Fruit fly (Drosophila melanogaster) whole organism, embryonic: Measurements from ENCODE around the gene Taf6.

Source experiments
- ATbp ChIP-seq: fragments of 200-800 bp; sonication (Bioruptor generic); optimal IDR thresholded peaks from 2 replicates; lab custom pipeline; 2017; ENCODE audit warnings: missing biosample characterization, mild to moderate bottlenecking, missing genetic modification characterization, missing genetic modification reagents
- B-H1 ChIP-seq: fragments of 200-800 bp; sonication (Bioruptor generic); IDR thresholded peaks from 3 replicates; pipeline ENCODE4 v1.3.6; 2022; ENCODE audit warnings: missing biosample characterization, missing genetic modification characterization
- BEAF-32 ChIP-seq: fragments of 200-800 bp; sonication (Bioruptor generic); optimal IDR thresholded peaks from 3 replicates; lab custom pipeline; 2017; ENCODE audit warnings: missing biosample characterization, missing genetic modification characterization, mild to moderate bottlenecking, moderate library complexity, missing genetic modification reagents
- CG10267 ChIP-seq: fragments of 200-800 bp; sonication (Bioruptor generic); optimal IDR thresholded peaks from 2 replicates; lab custom pipeline; 2018; ENCODE audit warnings: missing biosample characterization, mild to moderate bottlenecking, missing genetic modification characterization, moderate library complexity
- CG10321 ChIP-seq: fragments of 200-800 bp; sonication (Bioruptor generic); IDR thresholded peaks from 2 replicates; pipeline ENCODE4 v1.3.6; 2022; ENCODE audit warnings: missing biosample characterization, missing genetic modification characterization
- CG11456 ChIP-seq: fragments of 200-800 bp; sonication (Bioruptor generic); IDR thresholded peaks from 3 replicates; pipeline ENCODE4 v1.3.6; 2022; ENCODE audit warnings: missing biosample characterization, missing genetic modification characterization
- CG11723 ChIP-seq: fragments of 200-800 bp; sonication (Bioruptor generic); optimal IDR thresholded peaks from 2 replicates; lab custom pipeline; 2017; ENCODE audit warnings: missing biosample characterization, mild to moderate bottlenecking, missing genetic modification characterization
- CG13424 ChIP-seq: fragments of 200-800 bp; sonication (Bioruptor generic); optimal IDR thresholded peaks from 2 replicates; lab custom pipeline; 2019; ENCODE audit warnings: missing biosample characterization, mild to moderate bottlenecking, missing genetic modification characterization, moderate library complexity
- CG17612 ChIP-seq: fragments of 200-800 bp; sonication (Bioruptor generic); IDR thresholded peaks from 2 replicates; pipeline ENCODE4 v1.3.6; 2022; ENCODE audit warnings: missing biosample characterization, missing genetic modification characterization
- CG2875 ChIP-seq: fragments of 200-800 bp; sonication (Bioruptor generic); optimal IDR thresholded peaks from 2 replicates; lab custom pipeline; 2017; ENCODE audit warnings: missing biosample characterization, mild to moderate bottlenecking, missing genetic modification characterization, missing genetic modification reagents
- CG30403 ChIP-seq: fragments of 200-800 bp; sonication (Bioruptor generic); optimal IDR thresholded peaks from 3 replicates; lab custom pipeline; 2016; ENCODE audit warnings: missing biosample characterization, missing genetic modification characterization
- CG3995 ChIP-seq: fragments of 200-800 bp; sonication (Bioruptor generic); optimal IDR thresholded peaks from 3 replicates; lab custom pipeline; 2016; ENCODE audit warnings: missing biosample characterization, missing genetic modification characterization
- CG6272 ChIP-seq: fragments of 200-800 bp; sonication (Bioruptor generic); IDR thresholded peaks from 2 replicates; pipeline ENCODE4 v1.3.6; 2022; ENCODE audit warnings: missing biosample characterization, missing genetic modification characterization
- CG6683 ChIP-seq: fragments of 200-800 bp; sonication (Bioruptor generic); optimal IDR thresholded peaks from 2 replicates; lab custom pipeline; 2017; ENCODE audit warnings: missing biosample characterization, mild to moderate bottlenecking, missing genetic modification characterization, missing genetic modification reagents
- CG6854 ChIP-seq: fragments of 200-800 bp; sonication (Bioruptor generic); optimal IDR thresholded peaks from 3 replicates; lab custom pipeline; 2017; ENCODE audit warnings: missing biosample characterization, mild to moderate bottlenecking, missing genetic modification characterization
- CG7839 ChIP-seq: fragments of 200-800 bp; sonication (Bioruptor generic); optimal IDR thresholded peaks from 3 replicates; lab custom pipeline; 2018; ENCODE audit warnings: missing biosample characterization, mild to moderate bottlenecking, missing genetic modification characterization, moderate library complexity
- CG8765 ChIP-seq: fragments of 200-800 bp; sonication (Bioruptor generic); IDR thresholded peaks from 2 replicates; pipeline ENCODE4 v1.3.6; 2022; ENCODE audit warnings: missing biosample characterization, missing genetic modification characterization
- CG9817 ChIP-seq: fragments of 200-800 bp; sonication (Bioruptor generic); optimal IDR thresholded peaks from 2 replicates; lab custom pipeline; 2018; ENCODE audit warnings: missing biosample characterization, mild to moderate bottlenecking, missing genetic modification characterization, moderate library complexity
- CrebB ChIP-seq: fragments of 200-800 bp; sonication (Bioruptor generic); optimal IDR thresholded peaks from 3 replicates; lab custom pipeline; 2018; ENCODE audit warnings: missing biosample characterization, mild to moderate bottlenecking, missing genetic modification characterization
- D19A ChIP-seq: fragments of 200-800 bp; optimal IDR thresholded peaks from 3 replicates; lab custom pipeline; 2019; ENCODE audit warnings: missing biosample characterization, mild to moderate bottlenecking, missing genetic modification characterization, moderate library complexity
- D19B ChIP-seq: fragments of 200-800 bp; sonication (Bioruptor generic); optimal IDR thresholded peaks from 2 replicates; lab custom pipeline; 2017; ENCODE audit warnings: missing biosample characterization, mild to moderate bottlenecking, missing genetic modification characterization
- Dad ChIP-seq: fragments of 200-800 bp; sonication (Bioruptor generic); optimal IDR thresholded peaks from 3 replicates; lab custom pipeline; 2016; ENCODE audit warnings: missing biosample characterization, missing genetic modification characterization
- Doc3 ChIP-seq: fragments of 200-800 bp; sonication (Bioruptor generic); IDR thresholded peaks from 3 replicates; pipeline ENCODE4 v1.3.6; 2022; ENCODE audit warnings: missing biosample characterization, missing genetic modification characterization; ENCODE audit not compliant: partially characterized antibody
- GATAe ChIP-seq: fragments of 200-800 bp; sonication (Bioruptor generic); conservative IDR thresholded peaks from 2 replicates; pipeline ENCODE4 v1.3.6; 2022; ENCODE audit warnings: missing biosample characterization, missing genetic modification characterization
- HLHmδ ChIP-seq: fragments of 200-800 bp; sonication (Bioruptor generic); optimal IDR thresholded peaks from 2 replicates; lab custom pipeline; 2018; ENCODE audit warnings: missing biosample characterization, mild to moderate bottlenecking, missing genetic modification characterization, moderate library complexity
- Hsf ChIP-seq: fragments of 200-800 bp; sonication (Bioruptor generic); optimal IDR thresholded peaks from 3 replicates; lab custom pipeline; 2016; ENCODE audit warnings: missing biosample characterization, missing genetic modification characterization
- Jarid2 ChIP-seq: fragments of 200-800 bp; sonication (Bioruptor generic); optimal IDR thresholded peaks from 3 replicates; lab custom pipeline; 2017; ENCODE audit warnings: mild to moderate bottlenecking, missing biosample characterization, missing genetic modification reagents, missing genetic modification characterization
- MTF-1 ChIP-seq: fragments of 200-800 bp; sonication (Bioruptor generic); optimal IDR thresholded peaks from 2 replicates; lab custom pipeline; 2018; ENCODE audit warnings: missing biosample characterization, mild to moderate bottlenecking, missing genetic modification characterization, borderline replicate concordance
- Max ChIP-seq: fragments of 200-800 bp; sonication (Bioruptor generic); optimal IDR thresholded peaks from 2 replicates; lab custom pipeline; 2016; ENCODE audit warnings: missing biosample characterization, mild to moderate bottlenecking, missing genetic modification characterization
- Nf-YC ChIP-seq: fragments of 200-800 bp; optimal IDR thresholded peaks from 3 replicates; lab custom pipeline; 2019; ENCODE audit warnings: missing biosample characterization, mild to moderate bottlenecking, missing genetic modification characterization, moderate library complexity
- Ravus ChIP-seq: fragments of 200-800 bp; sonication (Bioruptor generic); IDR thresholded peaks from 2 replicates; pipeline ENCODE4 v1.3.6; 2022; ENCODE audit warnings: missing biosample characterization, missing genetic modification characterization
- Scr ChIP-seq: fragments of 200-800 bp; sonication (Bioruptor generic); IDR thresholded peaks from 2 replicates; pipeline ENCODE4 v1.3.6; 2022; ENCODE audit warnings: missing biosample characterization, missing genetic modification characterization; ENCODE audit not compliant: partially characterized antibody
- Xbp1 ChIP-seq: fragments of 200-800 bp; sonication (Bioruptor generic); optimal IDR thresholded peaks from 3 replicates; lab custom pipeline; 2016; ENCODE audit warnings: missing biosample characterization, mild to moderate bottlenecking, missing genetic modification characterization
- al ChIP-seq: fragments of 200-800 bp; sonication (Bioruptor generic); IDR thresholded peaks from 2 replicates; pipeline ENCODE4 v1.3.6; 2022; ENCODE audit warnings: missing biosample characterization, missing genetic modification characterization
- ap ChIP-seq: fragments of 200-800 bp; sonication (Bioruptor generic); IDR thresholded peaks from 2 replicates; pipeline ENCODE4 v1.3.6; 2022; ENCODE audit warnings: missing biosample characterization, missing genetic modification characterization
- bsh ChIP-seq, 2 experiments: fragments of 200-800 bp; sonication (Bioruptor generic); optimal IDR thresholded peaks; 2 replicates each; lab custom pipeline; 2017 to 2018; ENCODE audit warnings: mild to moderate bottlenecking in 2 of 2, missing biosample characterization in 2 of 2, missing genetic modification characterization in 2 of 2, moderate library complexity in 1 of 2
- caup ChIP-seq: fragments of 200-800 bp; sonication (Bioruptor generic); optimal IDR thresholded peaks from 3 replicates; lab custom pipeline; 2017; ENCODE audit warnings: missing biosample characterization, mild to moderate bottlenecking, missing genetic modification characterization, moderate library complexity; ENCODE audit not compliant: severe bottlenecking
- crp ChIP-seq, 2 experiments: fragments of 200-800 bp; sonication (Bioruptor generic); optimal IDR thresholded peaks; 2 replicates in 1 of 2; 3 replicates in 1 of 2; lab custom pipeline; 2017; ENCODE audit warnings: missing biosample characterization in 2 of 2, missing genetic modification characterization in 2 of 2, mild to moderate bottlenecking in 1 of 2, moderate library complexity in 1 of 2
- cwo ChIP-seq: fragments of 200-800 bp; sonication (Bioruptor generic); optimal IDR thresholded peaks from 3 replicates; lab custom pipeline; 2017; ENCODE audit warnings: missing biosample characterization, missing genetic modification characterization, mild to moderate bottlenecking, moderate library complexity, missing genetic modification reagents
- disco-r ChIP-seq: fragments of 200-800 bp; sonication (Bioruptor generic); optimal IDR thresholded peaks from 2 replicates; lab custom pipeline; 2016; ENCODE audit warnings: missing biosample characterization, missing genetic modification characterization
- jing ChIP-seq: fragments of 200-800 bp; sonication (Bioruptor generic); optimal IDR thresholded peaks from 2 replicates; lab custom pipeline; 2018; ENCODE audit warnings: missing biosample characterization, mild to moderate bottlenecking, missing genetic modification characterization
- nom ChIP-seq: fragments of 200-800 bp; sonication (Bioruptor generic); optimal IDR thresholded peaks from 2 replicates; lab custom pipeline; 2017; ENCODE audit warnings: missing biosample characterization, missing genetic modification characterization, mild to moderate bottlenecking, moderate library complexity, missing genetic modification reagents
- pnt ChIP-seq: fragments of 200-800 bp; sonication (Bioruptor generic); optimal IDR thresholded peaks from 3 replicates; lab custom pipeline; 2016; ENCODE audit warnings: missing biosample characterization, missing genetic modification characterization
- pros ChIP-seq: fragments of 200-800 bp; sonication (Bioruptor generic); optimal IDR thresholded peaks from 3 replicates; lab custom pipeline; 2019; ENCODE audit warnings: missing biosample characterization, mild to moderate bottlenecking, missing genetic modification characterization, moderate library complexity
- shn ChIP-seq: fragments of 200-800 bp; sonication (Bioruptor generic); optimal IDR thresholded peaks from 3 replicates; lab custom pipeline; 2016; ENCODE audit warnings: missing biosample characterization, missing genetic modification characterization
- slbo ChIP-seq: fragments of 200-800 bp; sonication (Bioruptor generic); IDR thresholded peaks from 2 replicates; pipeline ENCODE4 v1.3.6; 2022; ENCODE audit warnings: missing biosample characterization, missing genetic modification characterization
- so ChIP-seq: fragments of 200-800 bp; sonication (Bioruptor generic); IDR thresholded peaks from 3 replicates; pipeline ENCODE4 v1.3.6; 2022; ENCODE audit warnings: missing biosample characterization, missing genetic modification characterization
- tin ChIP-seq: fragments of 200-800 bp; sonication (Bioruptor generic); optimal IDR thresholded peaks from 3 replicates; lab custom pipeline; 2016; ENCODE audit warnings: missing biosample characterization, missing genetic modification characterization
- tx ChIP-seq: fragments of 200-800 bp; sonication (Bioruptor generic); optimal IDR thresholded peaks from 2 replicates; lab custom pipeline; 2016; ENCODE audit warnings: missing biosample characterization, missing genetic modification characterization

Taf6 gene

DNA sequence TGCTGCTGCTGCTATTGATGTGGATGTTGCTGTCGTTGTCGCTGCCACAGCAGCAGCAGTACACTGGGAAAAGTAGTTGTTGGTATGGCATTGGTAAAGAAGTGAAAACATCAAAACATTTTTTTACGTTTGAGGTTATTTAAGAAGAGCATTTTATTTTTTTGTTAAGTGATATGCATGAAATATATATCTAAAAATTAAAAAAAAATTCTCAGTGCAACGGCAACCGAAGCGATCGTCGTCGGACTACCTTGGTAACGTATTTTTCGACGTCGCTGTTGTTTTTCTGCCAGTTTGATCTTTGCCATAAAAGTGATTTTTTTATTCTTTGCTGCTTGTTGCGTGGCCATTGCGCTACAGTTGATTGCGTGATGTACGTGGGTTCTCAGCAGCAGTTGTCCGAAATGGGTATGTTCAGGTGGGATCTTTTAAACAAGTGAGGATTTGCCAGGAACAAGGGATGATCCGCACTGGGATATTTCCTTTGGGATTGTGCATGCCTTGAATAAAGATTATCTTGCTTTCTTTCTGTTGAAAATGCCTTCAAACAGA is 38.1 kb upstream of the Taf6 start (continued):
- TF ChIP-seq CG6272 (peak; percentile 84), tx (peak; percentile 90), bsh (GFP tag; optimal IDR thresholded peaks at IDR 0.05; lab: Kevin White, UChicago) (peak; percentile 95 to 98), tin (GFP tag; lab: Kevin White, UChicago) (peak; percentile 97), CG30403 (GFP tag; lab: Kevin White, UChicago) (peak; percentile 97), BEAF-32 (GFP tag; lab: Kevin White, UChicago) (peak; percentile 10), D19A (peak; percentile 91), CG10267 (tag; lab: Kevin White, UChicago) (peak; percentile 92), caup (GFP tag; lab: Kevin White, UChicago) (peak; percentile 94), CG3995 (peak; percentile 69), CG10321 (GFP tag; lab: Robert Waterston, UW) (peak; percentile 67; the same call in 1 of the 2 replicates), CG6854 (GFP tag; lab: Kevin White, UChicago) (peak; percentile 84), cwo (GFP tag; lab: Kevin White, UChicago) (peak; percentile 83), GATAe (peak; percentile 76), ap (GFP tag; lab: Robert Waterston, UW) (peak; percentile 91), Hsf (GFP tag; lab: Kevin White, UChicago) (peak; percentile 96), CG8765 (GFP tag; lab: Robert Waterston, UW) (peak; percentile 97), CG6683 (GFP tag; lab: Kevin White, UChicago) (peak; percentile 77), CG7839 (peak; percentile 97), crp (GFP tag; optimal IDR thresholded peaks at IDR 0.05; lab: Kevin White, UChicago) (peak in 1 of 2 experiments; percentile 55), HLHmδ (GFP tag; lab: Kevin White, UChicago) (no peak), Max (peak; percentile 93), Ravus (GFP tag; lab: Robert Waterston, UW) (peak; percentile 69), disco-r (GFP tag; lab: Kevin White, UChicago) (peak; percentile 83), al (GFP tag; lab: Robert Waterston, UW) (peak; percentile 92), B-H1 (GFP tag; lab: Robert Waterston, UW) (peak; percentile 93), Jarid2 (peak; percentile 69), CrebB (tag; lab: Kevin White, UChicago) (peak; percentile 91), CG11456 (GFP tag; lab: Robert Waterston, UW) (peak; percentile 87), Scr (no peak), Dad (GFP tag; lab: Kevin White, UChicago) (peak; percentile 90), Doc3 (GFP tag; lab: Robert Waterston, UW) (no peak), CG2875 (GFP tag; lab: Kevin White, UChicago) (peak; percentile 92), CG9817 (tag; lab: Kevin White, UChicago) (peak; percentile 95), D19B (GFP tag; lab: Kevin White, UChicago) (peak; percentile 77), CG13424 (peak; percentile 97), shn (peak; percentile 61), CG17612 (GFP tag; lab: Robert Waterston, UW) (peak; percentile 79), MTF-1 (GFP tag; lab: Kevin White, UChicago) (peak; percentile 94), Nf-YC (tag; lab: Kevin White, UChicago) (peak; percentile 83), slbo (GFP tag; lab: Robert Waterston, UW) (peak; percentile 94), nom (GFP tag; lab: Kevin White, UChicago) (peak; percentile 98), jing (GFP tag; lab: Kevin White, UChicago) (peak; percentile 87), CG11723 (GFP tag; lab: Kevin White, UChicago) (peak; percentile 93), pnt (GFP tag; lab: Kevin White, UChicago) (peak; percentile 93), so (GFP tag; lab: Robert Waterston, UW) (peak; percentile 97), pros (GFP tag; lab: Kevin White, UChicago) (peak; percentile 40), Xbp1 (GFP tag; lab: Kevin White, UChicago) (peak; percentile 95), ATbp (GFP tag; lab: Kevin White, UChicago) (peak; percentile 93)
